Fruit fly (Drosophila melanogaster): ENCODE measurements around the gene CG13727.

Gene CG13727

dm6 chr3L:17320711-17321110 lies 20.4 kb downstream of the CG13727 start, which contains the start of gene ND-24L:
Gene ND-24L (minus strand): TSS chr3L:17320811.
- TF ChIP-seq CG33017 (tag; optimal IDR thresholded peaks at IDR 0.05) (no peak), CG7045 (GFP tag; optimal IDR thresholded peaks at IDR 0.05) (no peak), CG7101 (tag; optimal IDR thresholded peaks at IDR 0.05) (no peak), Crg-1 (GFP tag; optimal IDR thresholded peaks at IDR 0.05) (no peak), cnc (optimal IDR thresholded peaks at IDR 0.05) (no peak), ovo (GFP tag; optimal IDR thresholded peaks at IDR 0.05) (no peak), Mnt (GFP tag; optimal IDR thresholded peaks at IDR 0.05) (no peak), pad (GFP tag; optimal IDR thresholded peaks at IDR 0.05) (no peak), CG5204 (GFP tag; optimal IDR thresholded peaks at IDR 0.05) (no peak), toe (GFP tag; optimal IDR thresholded peaks at IDR 0.05) (no peak), bab1 (GFP tag; optimal IDR thresholded peaks at IDR 0.05) (no peak), Hr96 (GFP tag; optimal IDR thresholded peaks at IDR 0.05) (no peak), CG12768 (GFP tag; optimal IDR thresholded peaks at IDR 0.05) (no peak)

- TF ChIP-seq ovo (GFP tag; optimal IDR thresholded peaks at IDR 0.05): no peak
- TF ChIP-seq CG11617 (GFP tag; optimal IDR thresholded peaks at IDR 0.05): no peak
- TF ChIP-seq CG33017 (tag; optimal IDR thresholded peaks at IDR 0.05): no peak
- no peak for TF ChIP-seq Crg-1 (GFP tag; optimal IDR thresholded peaks at IDR 0.05)
- no peak for TF ChIP-seq CG1620 (GFP tag; optimal IDR thresholded peaks at IDR 0.05)
- TF ChIP-seq cic (GFP tag; optimal IDR thresholded peaks at IDR 0.05): no peak
- TF ChIP-seq pad (GFP tag; optimal IDR thresholded peaks at IDR 0.05): no peak
- TF ChIP-seq Clk (GFP tag; optimal IDR thresholded peaks at IDR 0.05): no peak
- TF ChIP-seq CG7101 (tag; optimal IDR thresholded peaks at IDR 0.05): no peak
- TF ChIP-seq CG7045 (GFP tag; optimal IDR thresholded peaks at IDR 0.05): no peak
- TF ChIP-seq CG5204 (GFP tag; optimal IDR thresholded peaks at IDR 0.05): no peak
Measured at dm6 chr3L:17316220-17316619, 24.9 kb downstream of the CG13727 start.

dm6 chr3L:17310509-17310908 lies 30.6 kb downstream of the CG13727 start:
- TF ChIP-seq CG5204 (GFP tag; optimal IDR thresholded peaks at IDR 0.05) (no peak), Crg-1 (GFP tag; optimal IDR thresholded peaks at IDR 0.05) (no peak), CG11617 (GFP tag; optimal IDR thresholded peaks at IDR 0.05) (no peak), Hr96 (GFP tag; optimal IDR thresholded peaks at IDR 0.05) (no peak), CG1620 (GFP tag; optimal IDR thresholded peaks at IDR 0.05) (no peak), Mnt (GFP tag; optimal IDR thresholded peaks at IDR 0.05) (no peak), CG12768 (GFP tag; optimal IDR thresholded peaks at IDR 0.05) (no peak), Clk (GFP tag; optimal IDR thresholded peaks at IDR 0.05) (no peak), ovo (GFP tag; optimal IDR thresholded peaks at IDR 0.05) (no peak), CG14711 (tag; optimal IDR thresholded peaks at IDR 0.05) (no peak), CG7045 (GFP tag; optimal IDR thresholded peaks at IDR 0.05) (no peak), CG33017 (tag; optimal IDR thresholded peaks at IDR 0.05) (no peak), pad (GFP tag; optimal IDR thresholded peaks at IDR 0.05) (no peak)

dm6 chr3L:17292205-17292604 lies 48.9 kb downstream of the CG13727 start:
- TF ChIP-seq CG12768 (GFP tag; optimal IDR thresholded peaks at IDR 0.05) (no peak), bab1 (GFP tag; optimal IDR thresholded peaks at IDR 0.05) (no peak), ovo (GFP tag; optimal IDR thresholded peaks at IDR 0.05) (no peak), tj (GFP tag; optimal IDR thresholded peaks at IDR 0.05) (no peak), CG33017 (tag; optimal IDR thresholded peaks at IDR 0.05) (no peak), Clk (GFP tag; optimal IDR thresholded peaks at IDR 0.05) (no peak), toe (GFP tag; optimal IDR thresholded peaks at IDR 0.05) (no peak), CG14711 (tag; optimal IDR thresholded peaks at IDR 0.05) (no peak), CG1620 (GFP tag; optimal IDR thresholded peaks at IDR 0.05) (no peak), CG11617 (GFP tag; optimal IDR thresholded peaks at IDR 0.05) (no peak), cic (GFP tag; optimal IDR thresholded peaks at IDR 0.05) (no peak), Mnt (GFP tag; optimal IDR thresholded peaks at IDR 0.05) (no peak), kay (GFP tag; ENCODE audit: borderline replicate concordance) (no peak), CG7045 (GFP tag; optimal IDR thresholded peaks at IDR 0.05) (no peak), CG7101 (tag; optimal IDR thresholded peaks at IDR 0.05) (no peak), Hr96 (GFP tag; optimal IDR thresholded peaks at IDR 0.05) (no peak), Crg-1 (GFP tag; optimal IDR thresholded peaks at IDR 0.05) (no peak)

All from whole organism, adult.